Fruit fly (Drosophila melanogaster): ENCODE results near the gene robl37BC.

The robl37BC gene

DNA sequence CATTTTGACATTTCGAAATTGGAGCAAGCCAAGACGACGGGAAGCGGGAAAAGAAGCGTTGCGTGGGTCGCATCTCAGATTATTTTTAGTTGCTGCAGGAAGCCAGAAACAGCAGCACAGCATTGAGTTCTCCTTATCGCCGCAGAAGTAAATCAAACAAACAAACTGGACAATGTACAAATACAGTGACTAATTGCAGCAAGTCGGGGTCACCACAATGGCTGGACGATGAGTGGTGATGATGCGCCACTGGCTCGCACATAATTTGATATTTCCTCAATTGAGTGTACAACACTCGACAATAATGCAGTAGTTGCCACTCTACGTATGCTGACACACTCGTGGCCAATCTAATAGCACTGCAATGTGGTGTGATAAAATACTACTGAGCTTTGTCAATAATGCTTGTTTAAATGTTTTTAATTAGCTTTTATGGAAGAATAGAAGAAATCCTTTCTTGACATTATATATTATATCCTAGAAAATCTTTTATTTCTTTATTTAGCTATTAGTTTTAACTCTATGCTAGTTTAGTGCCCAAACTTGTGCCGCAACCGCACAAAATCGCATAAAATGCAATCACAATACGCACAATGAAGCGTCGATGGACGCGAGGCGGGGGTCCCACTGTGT lies 28.6 kb upstream of the robl37BC start (continued):
- TF ChIP-seq dan (GFP tag; IDR thresholded peaks at IDR 0.05), result no peak
- TF ChIP-seq HmgD (GFP tag; optimal IDR thresholded peaks at IDR 0.05), result no peak
- peak; percentile 91 for TF ChIP-seq CG11696 (GFP tag; IDR thresholded peaks at IDR 0.05)
- TF ChIP-seq tup (GFP tag; optimal IDR thresholded peaks at IDR 0.05), result no peak
- TF ChIP-seq br (optimal IDR thresholded peaks at IDR 0.05), result no peak
- peak; percentile 26 for TF ChIP-seq D19A (tag; optimal IDR thresholded peaks at IDR 0.05)
- peak; percentile 24 for TF ChIP-seq Asciz (GFP tag; optimal IDR thresholded peaks at IDR 0.05)
- no peak for TF ChIP-seq ham (GFP tag; IDR thresholded peaks at IDR 0.05)
- no peak for TF ChIP-seq CG14050 (GFP tag; IDR thresholded peaks at IDR 0.05)
- no peak for TF ChIP-seq CG8944 (GFP tag; optimal IDR thresholded peaks at IDR 0.05)
- TF ChIP-seq CG4820 (GFP tag; optimal IDR thresholded peaks at IDR 0.05), result peak; percentile 18
- no peak for TF ChIP-seq ac (GFP tag; optimal IDR thresholded peaks at IDR 0.05)
- no peak for TF ChIP-seq Nf-YA (GFP tag; IDR thresholded peaks at IDR 0.05)
- peak; percentile 64 for TF ChIP-seq CG10979 (tag; optimal IDR thresholded peaks at IDR 0.05)
- no peak for TF ChIP-seq Ravus (GFP tag; IDR thresholded peaks at IDR 0.05)
- no peak for TF ChIP-seq abd-A (tag; optimal IDR thresholded peaks at IDR 0.05)
- TF ChIP-seq pita (GFP tag; optimal IDR thresholded peaks at IDR 0.05), result no peak
- TF ChIP-seq PHDP (tag; optimal IDR thresholded peaks at IDR 0.05), result peak; percentile 35
- peak; percentile 14 for TF ChIP-seq zen (tag; optimal IDR thresholded peaks at IDR 0.05)
- TF ChIP-seq CG31388 (GFP tag; optimal IDR thresholded peaks at IDR 0.05), result no peak
- no peak for TF ChIP-seq fd3F (GFP tag; optimal IDR thresholded peaks at IDR 0.05)
- no peak for TF ChIP-seq cwo (GFP tag; optimal IDR thresholded peaks at IDR 0.05)
- no peak for TF ChIP-seq CG18619 (GFP tag; optimal IDR thresholded peaks at IDR 0.05)
- peak; percentile 57 for TF ChIP-seq dmrt11E (tag; optimal IDR thresholded peaks at IDR 0.05)
- no peak for TF ChIP-seq aop (GFP tag; IDR thresholded peaks at IDR 0.05)
- TF ChIP-seq Opbp (GFP tag; IDR thresholded peaks at IDR 0.05; ENCODE audit: partially characterized antibody), result no peak
- TF ChIP-seq Bdp1 (GFP tag; optimal IDR thresholded peaks at IDR 0.05), result no peak
- TF ChIP-seq Ptx1 (GFP tag; IDR thresholded peaks at IDR 0.05), result 0 out of 2 replicates have a peak, but pooled peaks have one; percentile 8
- TF ChIP-seq insv (GFP tag; optimal IDR thresholded peaks at IDR 0.05), result no peak
- peak; percentile 7 for TF ChIP-seq CG1602 (GFP tag; optimal IDR thresholded peaks at IDR 0.05)
- TF ChIP-seq CG11085 (GFP tag; IDR thresholded peaks at IDR 0.05), result no peak
- no peak for TF ChIP-seq tap (tag; optimal IDR thresholded peaks at IDR 0.05)
- no peak for TF ChIP-seq CG3065 (GFP tag; optimal IDR thresholded peaks at IDR 0.05)
- TF ChIP-seq CG12659 (GFP tag; optimal IDR thresholded peaks at IDR 0.05), result no peak
- no peak for TF ChIP-seq jumu (GFP tag; optimal IDR thresholded peaks at IDR 0.05)
- TF ChIP-seq CG8359 (GFP tag; optimal IDR thresholded peaks at IDR 0.05; ENCODE audit: borderline replicate concordance), result no peak
- TF ChIP-seq CG10267 (tag; optimal IDR thresholded peaks at IDR 0.05), result peak; percentile 22
- no peak for TF ChIP-seq gro (GFP tag; optimal IDR thresholded peaks at IDR 0.05)
- peak; percentile 31 for TF ChIP-seq Ssrp (tag; optimal IDR thresholded peaks at IDR 0.05)
- 0 out of 3 replicates have a peak, but pooled peaks have one; percentile 33 for TF ChIP-seq CG11695 (GFP tag; IDR thresholded peaks at IDR 0.05)
- TF ChIP-seq CG10462 (GFP tag; optimal IDR thresholded peaks at IDR 0.05), result no peak
- TF ChIP-seq sima (GFP tag; optimal IDR thresholded peaks at IDR 0.05), result no peak
- TF ChIP-seq zfh1 (GFP tag; IDR thresholded peaks at IDR 0.05), result peak; percentile 64; the same call in 2 of the 3 replicates
- TF ChIP-seq sug (tag; optimal IDR thresholded peaks at IDR 0.05), result no peak
- no peak for TF ChIP-seq MBD-R2 (GFP tag; IDR thresholded peaks at IDR 0.05)
- TF ChIP-seq dm (GFP tag; optimal IDR thresholded peaks at IDR 0.05), result no peak
- no peak for TF ChIP-seq CG4282 (GFP tag; optimal IDR thresholded peaks at IDR 0.05)
- no peak for TF ChIP-seq ab (GFP tag; optimal IDR thresholded peaks at IDR 0.05)
- TF ChIP-seq CG10366 (GFP tag; IDR thresholded peaks at IDR 0.05), result no peak
- peak; percentile 48 for TF ChIP-seq fd96Cb (tag; optimal IDR thresholded peaks at IDR 0.05)
- peak; percentile 45 for TF ChIP-seq Sox100B (GFP tag; optimal IDR thresholded peaks at IDR 0.05)

Measured in whole organism, embryonic.